Worm (Caenorhabditis elegans) whole organism, young adult: Measurements from ENCODE around the gene Y57G11C.22.

Experiments
- D2030.7 ChIP-seq: fragments of 200-800 bp; sonication (Bioruptor generic); IDR thresholded peaks from 2 replicates; pipeline ENCODE4 v1.3.6; 2022; ENCODE audit warnings: missing genetic modification reagents, missing genetic modification characterization, missing compliant biosample characterization
- F37B4.10 ChIP-seq: fragments of 200-800 bp; sonication (Bioruptor generic); IDR thresholded peaks from 2 replicates; pipeline ENCODE4 v1.3.6; 2022; ENCODE audit warnings: missing genetic modification characterization, missing compliant biosample characterization
- cebp-1 ChIP-seq, 2 experiments: fragments of 200-800 bp in 1 of 2; sonication (Bioruptor generic) in 1 of 2; sonication (generic microtip) in 1 of 2; IDR thresholded peaks in 1 of 2; optimal IDR thresholded peaks in 1 of 2; 2 replicates each; pipeline versions ENCODE4 v1.3.6 to Lab custom; 2017 to 2022; ENCODE audit warnings: missing compliant biosample characterization in 2 of 2, missing genetic modification characterization in 2 of 2, mild to moderate bottlenecking in 1 of 2, missing genetic modification reagents in 1 of 2, moderate library complexity in 1 of 2
- ceh-40 ChIP-seq: fragments of 200-800 bp; sonication (Bioruptor generic); IDR thresholded peaks from 2 replicates; pipeline ENCODE4 v1.3.6; 2022; ENCODE audit warnings: missing genetic modification characterization, missing compliant biosample characterization
- efl-1 ChIP-seq: fragments of 150-350 bp; optimal IDR thresholded peaks from 2 replicates; lab custom pipeline; 2014; ENCODE audit warnings: missing biosample characterization, missing genetic modification reagents, missing genetic modification characterization
- egl-18 ChIP-seq: fragments of 200-800 bp; sonication (Bioruptor generic); IDR thresholded peaks from 2 replicates; pipeline ENCODE4 v1.3.6; 2022; ENCODE audit warnings: missing genetic modification reagents, missing genetic modification characterization, missing compliant biosample characterization
- gei-17 ChIP-seq: fragments of 200-800 bp; sonication (Bioruptor generic); optimal IDR thresholded peaks from 2 replicates; lab custom pipeline; 2018; ENCODE audit warnings: mild to moderate bottlenecking, missing genetic modification characterization, missing compliant biosample characterization
- lir-1 ChIP-seq: fragments of 200-800 bp; sonication (Bioruptor generic); conservative IDR thresholded peaks from 2 replicates; pipeline ENCODE4 v1.3.6; 2022; ENCODE audit warnings: missing genetic modification reagents, missing genetic modification characterization, missing compliant biosample characterization
- pha-4 ChIP-seq: fragments of 150-350 bp; sonication (generic microtip); optimal IDR thresholded peaks from 2 replicates; lab custom pipeline; 2014; ENCODE audit warnings: missing biosample characterization, missing genetic modification reagents, missing genetic modification characterization
- tbp1 ChIP-seq: fragments of 200-800 bp; sonication (Bioruptor generic); optimal IDR thresholded peaks from 2 replicates; lab custom pipeline; 2018; ENCODE audit warnings: mild to moderate bottlenecking, missing genetic modification characterization, missing compliant biosample characterization
- unc-130 ChIP-seq: sonication (generic microtip); optimal IDR thresholded peaks from 2 replicates; lab custom pipeline; 2016; ENCODE audit warnings: missing genetic modification reagents, missing genetic modification characterization, missing compliant biosample characterization
- unc-62 ChIP-seq: fragments of 150-350 bp; optimal IDR thresholded peaks from 2 replicates; lab custom pipeline; 2014; ENCODE audit warnings: missing biosample characterization, missing genetic modification reagents, missing genetic modification characterization
- ztf-3 ChIP-seq: fragments of 200-800 bp; sonication (Bioruptor generic); optimal IDR thresholded peaks from 2 replicates; lab custom pipeline; 2018; ENCODE audit warnings: mild to moderate bottlenecking, missing genetic modification characterization, missing compliant biosample characterization

DNA sequence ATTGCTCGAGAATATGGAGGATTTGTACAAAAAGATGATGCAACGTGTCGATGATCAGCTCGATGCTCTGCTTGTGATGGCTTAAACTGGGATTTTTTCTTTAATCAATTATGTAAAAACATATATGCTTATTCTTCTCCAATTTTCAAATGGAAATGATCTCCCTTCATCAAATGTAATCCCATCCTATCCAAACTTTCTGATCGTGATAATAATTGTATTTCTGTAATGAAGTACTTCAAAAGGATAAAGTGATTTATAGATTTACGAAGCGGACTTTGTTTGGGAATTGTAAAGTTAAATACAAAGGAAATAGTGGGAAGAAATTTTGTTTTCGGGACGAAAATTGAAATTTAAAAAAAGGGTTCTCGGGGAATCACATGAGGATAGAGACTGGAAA lies 46.4 kb upstream of the Y57G11C.22 start:
- TF ChIP-seq gei-17 (no peak), ceh-40 (GFP tag; lab: Robert Waterston, UW) (no peak), cebp-1 (GFP tag; IDR thresholded peaks at IDR 0.05; lab: Robert Waterston, UW) (no peak), cebp-1 (tag; optimal IDR thresholded peaks at IDR 0.05; lab: Kevin White, UChicago) (peak; percentile 25), tbp1 (GFP tag; lab: Kevin White, UChicago) (peak; percentile 35), F37B4.10 (no peak), egl-18 (GFP tag; lab: Robert Waterston, UW) (no peak), unc-62 (GFP tag; lab: Kevin White, UChicago) (no peak), ztf-3 (GFP tag; lab: Kevin White, UChicago) (no peak), pha-4 (tag; lab: Kevin White, UChicago) (no peak), D2030.7 (GFP tag; lab: Robert Waterston, UW) (no peak), lir-1 (GFP tag; lab: Robert Waterston, UW) (no peak), efl-1 (no peak), unc-130 (GFP tag; lab: Kevin White, UChicago) (no peak)
